Worm (Caenorhabditis elegans): ENCODE measurements around the gene nep-25.

nep-25 gene

DNA sequence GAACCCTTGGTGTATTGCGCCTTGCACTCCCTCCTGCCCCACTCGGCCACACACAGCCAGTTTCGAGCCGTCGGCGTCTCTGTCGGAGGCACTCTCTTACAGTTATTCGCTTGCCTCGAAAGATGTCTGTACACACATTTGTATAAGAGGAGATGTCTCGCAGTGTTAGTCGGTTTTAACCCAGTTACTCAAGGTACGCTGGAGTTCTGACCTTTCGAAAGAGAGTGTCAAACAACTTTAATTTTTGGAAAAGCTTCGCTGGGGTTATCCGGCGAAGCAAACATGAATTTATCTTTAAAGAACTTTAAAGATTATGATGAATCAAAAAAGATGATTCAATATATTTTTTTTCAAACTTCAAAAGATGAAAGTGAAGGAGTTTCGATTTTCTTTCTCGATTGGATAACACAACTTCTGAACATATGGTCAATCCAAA, 2.7 kb downstream of the nep-25 start (continued):
- TF ChIP-seq ceh-88 (GFP tag; IDR thresholded peaks at IDR 0.05) (peak; percentile 99), irx-1 (tag; optimal IDR thresholded peaks at IDR 0.05) (peak; percentile 100), hpl-2 (GFP tag; optimal IDR thresholded peaks at IDR 0.05) (peak; percentile 99), aly-2 (tag; optimal IDR thresholded peaks at IDR 0.05) (peak; percentile 99), ama-1 (optimal IDR thresholded peaks at IDR 0.05) (peak; percentile 100), xbp-1 (tag; optimal IDR thresholded peaks at IDR 0.05) (peak; percentile 99), nhr-47 (tag; optimal IDR thresholded peaks at IDR 0.05) (peak; percentile 100), lin-35 (GFP tag; optimal IDR thresholded peaks at IDR 0.05) (peak; percentile 89 to 95), unc-30 (tag; optimal IDR thresholded peaks at IDR 0.05) (peak; percentile 82), nhr-237 (tag; optimal IDR thresholded peaks at IDR 0.05) (peak; percentile 98), C34B4.2 (tag; optimal IDR thresholded peaks at IDR 0.05) (peak; percentile 81), zip-4 (GFP tag; optimal IDR thresholded peaks at IDR 0.05) (peak; percentile 95), isw-1 (GFP tag; IDR thresholded peaks at IDR 0.05) (peak; percentile 99), nhr-85 (tag) (peak; percentile 100), mep-1 (tag; optimal IDR thresholded peaks at IDR 0.05) (peak; percentile 99), nhr-76 (tag; optimal IDR thresholded peaks at IDR 0.05) (peak; percentile 80), unc-62 (GFP tag; optimal IDR thresholded peaks at IDR 0.05) (no peak), unc-86 (tag; optimal IDR thresholded peaks at IDR 0.05) (peak; percentile 99), nhr-12 (tag; optimal IDR thresholded peaks at IDR 0.05) (peak; percentile 80), ceh-90 (tag; optimal IDR thresholded peaks at IDR 0.05) (peak; percentile 72), fos-1 (tag; optimal IDR thresholded peaks at IDR 0.05) (peak; percentile 98), egl-13 (tag; optimal IDR thresholded peaks at IDR 0.05) (peak; percentile 99), jun-1 (tag; optimal IDR thresholded peaks at IDR 0.05) (peak; percentile 98), nhr-84 (tag; optimal IDR thresholded peaks at IDR 0.05) (peak; percentile 85), tlp-1 (tag; optimal IDR thresholded peaks at IDR 0.05) (peak; percentile 73), fkh-10 (GFP tag; optimal IDR thresholded peaks at IDR 0.05) (peak; percentile 99), snu-23 (GFP tag; optimal IDR thresholded peaks at IDR 0.05) (peak; percentile 100), mef-2 (tag; optimal IDR thresholded peaks at IDR 0.05) (peak; percentile 93), ces-1 (GFP tag; optimal IDR thresholded peaks at IDR 0.05) (peak; percentile 98), aha-1 (tag; optimal IDR thresholded peaks at IDR 0.05) (peak; percentile 89), lin-14 (GFP tag; optimal IDR thresholded peaks at IDR 0.05) (peak; percentile 99), elt-3 (tag; optimal IDR thresholded peaks at IDR 0.05) (peak in 5 of 6 experiments; percentile 91 to 99 (median 95)), rnt-1 (tag; optimal IDR thresholded peaks at IDR 0.05) (peak; percentile 98), nhr-71 (tag; optimal IDR thresholded peaks at IDR 0.05) (peak; percentile 100), efl-1 (optimal IDR thresholded peaks at IDR 0.05) (peak; percentile 92), efl-1 (GFP tag; optimal IDR thresholded peaks at IDR 0.05 in 1 of 2) (peak; percentile 77 to 98), unc-98 (GFP tag; IDR thresholded peaks at IDR 0.05) (peak; percentile 94), egl-27 (tag; optimal IDR thresholded peaks at IDR 0.05) (peak; percentile 86 to 97), ceh-63 (GFP tag; optimal IDR thresholded peaks at IDR 0.05) (peak; percentile 96), pag-3 (tag; optimal IDR thresholded peaks at IDR 0.05; ENCODE audit: borderline replicate concordance, insufficient read depth) (peak; percentile 79), C04F5.9 (tag; optimal IDR thresholded peaks at IDR 0.05) (peak; percentile 98), sup-37 (GFP tag; optimal IDR thresholded peaks at IDR 0.05) (peak; percentile 99), ets-5 (GFP tag; IDR thresholded peaks at IDR 0.05) (peak; percentile 84; the same call in 1 of the 2 replicates), nhr-90 (tag; optimal IDR thresholded peaks at IDR 0.05; ENCODE audit: poor library complexity) (peak; percentile 100), ceh-82 (tag; optimal IDR thresholded peaks at IDR 0.05) (peak; percentile 95 to 98 (median 98)), lin-13 (GFP tag; optimal IDR thresholded peaks at IDR 0.05) (peak; percentile 97), hlh-4 (tag; optimal IDR thresholded peaks at IDR 0.05) (peak; percentile 79), vab-15 (tag; optimal IDR thresholded peaks at IDR 0.05) (peak; percentile 93), efl-3 (GFP tag; optimal IDR thresholded peaks at IDR 0.05) (peak; percentile 90), blmp-1 (tag; optimal IDR thresholded peaks at IDR 0.05) (peak; percentile 89), pax-3 (tag; optimal IDR thresholded peaks at IDR 0.05) (peak; percentile 99), fkh-8 (tag; optimal IDR thresholded peaks at IDR 0.05) (peak; percentile 100), unc-130 (tag; optimal IDR thresholded peaks at IDR 0.05) (peak; percentile 98)

Measured in whole organism, L1 larva.